Worm (Caenorhabditis elegans) whole organism, late embryonic: ENCODE measurements around the gene ZC13.10.

Source experiments
- C08G9.2 ChIP-seq: sonication (generic microtip); optimal IDR thresholded peaks from 2 replicates; lab custom pipeline; 2016; ENCODE audit warnings: mild to moderate bottlenecking, missing genetic modification characterization, moderate library complexity, missing compliant biosample characterization
- F13H6.1 ChIP-seq: sonication (generic microtip); optimal IDR thresholded peaks from 2 replicates; lab custom pipeline; 2016; ENCODE audit warnings: missing genetic modification characterization, missing compliant biosample characterization
- K02D7.2 ChIP-seq: sonication (generic microtip); optimal IDR thresholded peaks from 2 replicates; lab custom pipeline; 2017; ENCODE audit warnings: mild to moderate bottlenecking, missing genetic modification characterization, missing compliant biosample characterization
- K09A11.1 ChIP-seq: sonication (generic microtip); optimal IDR thresholded peaks from 2 replicates; lab custom pipeline; 2017; ENCODE audit warnings: antibody characterized with exemption, mild to moderate bottlenecking, missing genetic modification characterization, missing compliant biosample characterization; ENCODE audit not compliant: insufficient read depth
- T23F11.4 ChIP-seq: fragments of 200-800 bp; sonication (Bioruptor generic); optimal IDR thresholded peaks from 2 replicates; lab custom pipeline; 2018; ENCODE audit warnings: mild to moderate bottlenecking, missing genetic modification characterization, missing compliant biosample characterization
- ahr-1 ChIP-seq: sonication (generic microtip); optimal IDR thresholded peaks from 2 replicates; lab custom pipeline; 2016; ENCODE audit warnings: missing genetic modification characterization, missing compliant biosample characterization
- ama-1 ChIP-seq: fragments of 150-350 bp; optimal IDR thresholded peaks from 2 replicates; lab custom pipeline; 2014
- ceh-18 ChIP-seq: sonication (generic microtip); optimal IDR thresholded peaks from 2 replicates; lab custom pipeline; 2016; ENCODE audit warnings: missing genetic modification characterization, missing compliant biosample characterization
- ceh-19 ChIP-seq: fragments of 200-800 bp; sonication (Bioruptor generic); optimal IDR thresholded peaks from 2 replicates; lab custom pipeline; 2018; ENCODE audit warnings: mild to moderate bottlenecking, missing genetic modification characterization, missing compliant biosample characterization
- ceh-2 ChIP-seq: sonication (generic microtip); optimal IDR thresholded peaks from 2 replicates; lab custom pipeline; 2016; ENCODE audit warnings: missing genotype, missing genetic modification characterization, missing compliant biosample characterization
- ceh-22 ChIP-seq: sonication (generic microtip); optimal IDR thresholded peaks from 2 replicates; lab custom pipeline; 2017; ENCODE audit warnings: missing biosample characterization, missing genetic modification characterization
- ceh-24 ChIP-seq: sonication (generic microtip); optimal IDR thresholded peaks from 2 replicates; lab custom pipeline; 2016; ENCODE audit warnings: mild to moderate bottlenecking, missing genetic modification characterization, missing compliant biosample characterization
- ceh-30 ChIP-seq: fragments of 150-350 bp; optimal IDR thresholded peaks from 2 replicates; lab custom pipeline; 2014; ENCODE audit warnings: missing biosample characterization, missing genetic modification characterization
- ceh-31 ChIP-seq: sonication (generic microtip); optimal IDR thresholded peaks from 2 replicates; lab custom pipeline; 2016; ENCODE audit warnings: missing genetic modification characterization, missing compliant biosample characterization
- ceh-34 ChIP-seq: sonication (generic microtip); optimal IDR thresholded peaks from 2 replicates; lab custom pipeline; 2016; ENCODE audit warnings: mild to moderate bottlenecking, missing genetic modification characterization, missing compliant biosample characterization
- ceh-48 ChIP-seq: sonication (generic microtip); optimal IDR thresholded peaks from 2 replicates; lab custom pipeline; 2016; ENCODE audit warnings: missing genetic modification characterization, inconsistent platforms, missing compliant biosample characterization
- ceh-6 ChIP-seq: fragments of 200-800 bp; sonication (Bioruptor generic); optimal IDR thresholded peaks from 2 replicates; lab custom pipeline; 2018; ENCODE audit warnings: mild to moderate bottlenecking, missing genetic modification characterization, missing compliant biosample characterization
- ceh-9 ChIP-seq: sonication (generic microtip); optimal IDR thresholded peaks from 2 replicates; lab custom pipeline; 2016; ENCODE audit warnings: mild to moderate bottlenecking, missing genetic modification characterization, inconsistent platforms, missing compliant biosample characterization
- dmd-4 ChIP-seq: sonication (generic microtip); optimal IDR thresholded peaks from 2 replicates; lab custom pipeline; 2016; ENCODE audit warnings: borderline replicate concordance, missing genetic modification characterization, missing compliant biosample characterization
- dve-1 ChIP-seq: sonication (generic microtip); optimal IDR thresholded peaks from 2 replicates; lab custom pipeline; 2017; ENCODE audit warnings: antibody characterized with exemption, mild to moderate bottlenecking, missing genetic modification characterization, missing compliant biosample characterization
- elt-2 ChIP-seq: sonication (generic microtip); optimal IDR thresholded peaks from 2 replicates; lab custom pipeline; 2016; ENCODE audit warnings: missing genetic modification reagents, missing genetic modification characterization, missing compliant biosample characterization
- eyg-1 ChIP-seq: sonication (generic microtip); optimal IDR thresholded peaks from 2 replicates; lab custom pipeline; 2016; ENCODE audit warnings: missing genotype, missing genetic modification characterization, missing compliant biosample characterization
- fax-1 ChIP-seq: sonication (generic microtip); optimal IDR thresholded peaks from 2 replicates; lab custom pipeline; 2016; ENCODE audit warnings: missing genotype, missing genetic modification characterization, missing compliant biosample characterization
- gmeb-2 ChIP-seq: sonication (generic microtip); optimal IDR thresholded peaks from 2 replicates; lab custom pipeline; 2016; ENCODE audit warnings: missing genetic modification characterization, inconsistent platforms, missing compliant biosample characterization
- hlh-15 ChIP-seq: sonication (generic microtip); optimal IDR thresholded peaks from 2 replicates; lab custom pipeline; 2016; ENCODE audit warnings: missing genetic modification characterization, missing compliant biosample characterization
- hlh-30 ChIP-seq: sonication (generic microtip); optimal IDR thresholded peaks from 2 replicates; lab custom pipeline; 2017; ENCODE audit warnings: antibody characterized with exemption, missing genetic modification characterization, missing compliant biosample characterization; ENCODE audit not compliant: insufficient read depth
- lin-11 ChIP-seq: fragments of 200-800 bp; sonication (Bioruptor generic); optimal IDR thresholded peaks from 2 replicates; lab custom pipeline; 2018; ENCODE audit warnings: mild to moderate bottlenecking, missing genetic modification characterization, missing compliant biosample characterization
- nhr-11 ChIP-seq: fragments of 150-350 bp; optimal IDR thresholded peaks from 2 replicates; lab custom pipeline; 2014; ENCODE audit warnings: missing biosample characterization, missing genetic modification characterization
- nhr-232 ChIP-seq: sonication (generic microtip); optimal IDR thresholded peaks from 2 replicates; lab custom pipeline; 2016; ENCODE audit warnings: missing genetic modification characterization, missing compliant biosample characterization
- npax-4 ChIP-seq: sonication (generic microtip); optimal IDR thresholded peaks from 2 replicates; lab custom pipeline; 2016; ENCODE audit warnings: missing genetic modification characterization, missing compliant biosample characterization
- pag-3 ChIP-seq: sonication (generic microtip); optimal IDR thresholded peaks from 2 replicates; lab custom pipeline; 2016; ENCODE audit warnings: missing compliant biosample characterization, missing genetic modification characterization, borderline replicate concordance
- pax-1 ChIP-seq: fragments of 150-350 bp; optimal IDR thresholded peaks from 2 replicates; lab custom pipeline; 2014; ENCODE audit warnings: missing biosample characterization, missing genetic modification characterization
- pha-2 ChIP-seq: sonication (generic microtip); optimal IDR thresholded peaks from 2 replicates; lab custom pipeline; 2017; ENCODE audit warnings: mild to moderate bottlenecking, missing genetic modification characterization, missing compliant biosample characterization
- pros-1 ChIP-seq: fragments of 150-350 bp; optimal IDR thresholded peaks from 2 replicates; lab custom pipeline; 2014; ENCODE audit warnings: missing biosample characterization, missing genetic modification reagents, missing genetic modification characterization
- ref-2 ChIP-seq: sonication (generic microtip); optimal IDR thresholded peaks from 2 replicates; lab custom pipeline; 2016; ENCODE audit warnings: missing genetic modification characterization, missing compliant biosample characterization
- rnt-1 ChIP-seq: sonication (generic microtip); optimal IDR thresholded peaks from 2 replicates; lab custom pipeline; 2016; ENCODE audit warnings: missing genetic modification characterization, missing compliant biosample characterization
- sox-2 ChIP-seq: fragments of 200-800 bp; sonication (Bioruptor generic); IDR thresholded peaks from 2 replicates; pipeline ENCODE4 v1.3.6; 2022; ENCODE audit warnings: missing genetic modification reagents, missing genetic modification characterization, missing compliant biosample characterization
- sox-4 ChIP-seq: sonication (generic microtip); optimal IDR thresholded peaks from 2 replicates; lab custom pipeline; 2017; ENCODE audit warnings: mild to moderate bottlenecking, missing genetic modification characterization, inconsistent platforms, missing compliant biosample characterization
- syd-9 ChIP-seq: sonication (generic microtip); optimal IDR thresholded peaks from 2 replicates; lab custom pipeline; 2016; ENCODE audit warnings: mild to moderate bottlenecking, missing genetic modification characterization, moderate library complexity, missing compliant biosample characterization
- tbx-7 ChIP-seq: sonication (generic microtip); optimal IDR thresholded peaks from 2 replicates; lab custom pipeline; 2016; ENCODE audit warnings: missing genotype, missing genetic modification characterization, missing compliant biosample characterization
- ttx-3 ChIP-seq: sonication (generic microtip); optimal IDR thresholded peaks from 2 replicates; lab custom pipeline; 2016; ENCODE audit warnings: missing genetic modification reagents, missing genetic modification characterization, missing compliant biosample characterization
- unc-3 ChIP-seq, 2 experiments: fragments of 200-800 bp in 1 of 2; sonication (Bioruptor generic) in 1 of 2; sonication (generic microtip) in 1 of 2; conservative IDR thresholded peaks in 1 of 2; optimal IDR thresholded peaks in 1 of 2; 2 replicates each; pipeline versions ENCODE4 v1.3.6 to Lab custom; 2016 to 2022; ENCODE audit warnings: missing compliant biosample characterization in 2 of 2, missing genetic modification characterization in 2 of 2, missing genetic modification reagents in 1 of 2
- unc-42 ChIP-seq: sonication (generic microtip); optimal IDR thresholded peaks from 2 replicates; lab custom pipeline; 2016; ENCODE audit warnings: missing genotype, missing genetic modification characterization, missing compliant biosample characterization
- unc-86 ChIP-seq: sonication (generic microtip); optimal IDR thresholded peaks from 2 replicates; lab custom pipeline; 2016; ENCODE audit warnings: missing genetic modification characterization, missing compliant biosample characterization

The ZC13.10 gene

ce11 chrX:865214-865613 is 37.2 kb downstream of the ZC13.10 start:
- TF ChIP-seq eyg-1 (tag; lab: Kevin White, UChicago) (no peak), hlh-15 (tag; lab: Kevin White, UChicago) (no peak)

ce11 chrX:864293-864731 is 38.1 kb downstream of the ZC13.10 start:
- no peak for TF ChIP-seq K02D7.2 (tag; lab: Kevin White, UChicago)
- TF ChIP-seq pag-3 (tag; lab: Kevin White, UChicago): no peak
- TF ChIP-seq elt-2 (tag; lab: Kevin White, UChicago): peak; percentile 77
- TF ChIP-seq pros-1 (tag; lab: Kevin White, UChicago): no peak

ce11 chrX:863478-863877 is 38.9 kb downstream of the ZC13.10 start, which contains the start of gene cdo-1:
cdo-1 (minus strand) TSS chrX:863578.
- TF ChIP-seq dmd-4 (tag; lab: Kevin White, UChicago): no peak
- no peak for TF ChIP-seq pros-1 (tag; lab: Kevin White, UChicago)
- TF ChIP-seq ttx-3 (tag; lab: Kevin White, UChicago): no peak

DNA sequence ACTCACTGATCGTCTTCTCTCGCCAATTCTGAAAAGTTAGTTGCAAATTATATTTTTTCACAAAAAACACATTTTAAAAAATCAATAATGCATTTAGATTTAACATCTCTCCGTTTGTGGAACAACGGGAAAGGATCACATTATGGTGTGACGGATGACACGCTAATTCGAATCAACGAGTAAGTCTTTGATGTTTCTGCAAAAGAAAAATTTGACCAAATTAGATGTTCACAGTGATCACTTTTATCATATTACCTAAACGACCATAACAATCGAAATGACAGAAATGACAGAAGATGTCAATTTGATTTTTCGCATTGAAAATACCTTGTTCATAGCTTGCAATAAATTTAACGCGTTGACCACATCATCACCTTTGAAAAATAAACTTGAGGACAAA is 41.0 kb downstream of the ZC13.10 start:
- no peak for TF ChIP-seq hlh-30
- TF ChIP-seq pha-2 (tag; lab: Kevin White, UChicago): no peak
- TF ChIP-seq sox-4 (tag; lab: Kevin White, UChicago): no peak
- TF ChIP-seq sox-2 (GFP tag; lab: Robert Waterston, UW): no peak
- TF ChIP-seq T23F11.4 (GFP tag; lab: Kevin White, UChicago): no peak
- no peak for TF ChIP-seq C08G9.2 (tag; lab: Kevin White, UChicago)
- no peak for TF ChIP-seq npax-4 (tag; lab: Kevin White, UChicago)
- no peak for TF ChIP-seq ceh-31
- TF ChIP-seq ama-1 (lab: Kevin White, UChicago): no peak
- TF ChIP-seq dve-1: no peak
- TF ChIP-seq unc-3 (GFP tag; conservative IDR thresholded peaks at IDR 0.05; lab: Robert Waterston, UW): no peak
- no peak for TF ChIP-seq unc-3 (tag; optimal IDR thresholded peaks at IDR 0.05; lab: Kevin White, UChicago)
- no peak for TF ChIP-seq rnt-1 (tag; lab: Kevin White, UChicago)
- TF ChIP-seq fax-1 (tag; lab: Kevin White, UChicago): no peak
- TF ChIP-seq ceh-19: no peak
- no peak for TF ChIP-seq ceh-18 (tag; lab: Kevin White, UChicago)
- no peak for TF ChIP-seq pag-3 (tag; lab: Kevin White, UChicago)

- TF ChIP-seq hlh-30 (no peak), ahr-1 (no peak), lin-11 (tag; lab: Kevin White, UChicago) (no peak), ceh-22 (no peak), sox-4 (tag; lab: Kevin White, UChicago) (no peak), F13H6.1 (tag; lab: Kevin White, UChicago) (no peak), sox-2 (GFP tag; lab: Robert Waterston, UW) (no peak), ceh-34 (tag; lab: Kevin White, UChicago) (peak; percentile 85), eyg-1 (tag; lab: Kevin White, UChicago) (no peak), ceh-19 (peak; percentile 21), syd-9 (tag; lab: Kevin White, UChicago) (no peak), pax-1 (tag; lab: Kevin White, UChicago) (no peak), ceh-30 (tag; lab: Kevin White, UChicago) (no peak), nhr-232 (tag; lab: Kevin White, UChicago) (no peak), ceh-9 (tag; lab: Kevin White, UChicago) (no peak), ceh-6 (no peak), unc-86 (tag; lab: Kevin White, UChicago) (no peak), unc-42 (tag; lab: Kevin White, UChicago) (peak; percentile 58), ceh-18 (tag; lab: Kevin White, UChicago) (no peak), ceh-31 (peak; percentile 11), ref-2 (tag; lab: Kevin White, UChicago) (no peak), ceh-48 (tag; lab: Kevin White, UChicago) (peak; percentile 58), gmeb-2 (tag; lab: Kevin White, UChicago) (no peak), nhr-11 (tag; lab: Kevin White, UChicago) (no peak), rnt-1 (tag; lab: Kevin White, UChicago) (no peak), ceh-24 (no peak), K09A11.1 (tag; lab: Kevin White, UChicago) (no peak), tbx-7 (tag; lab: Kevin White, UChicago) (no peak), ceh-2 (no peak)
Observed at ce11 chrX:859401-859800, 43.0 kb downstream of the ZC13.10 start, which contains the start of gene F56F10.2. F56F10.2 (plus strand) TSS chrX:859615.
